Worm (Caenorhabditis elegans) whole organism, L3 larva: ENCODE data around the gene icln-1.

Experiments used
- aly-2 ChIP-seq: fragments of 150-350 bp; optimal IDR thresholded peaks from 2 replicates; lab custom pipeline; 2014; ENCODE audit warnings: missing biosample characterization, missing genetic modification characterization
- elt-2 ChIP-seq: sonication (generic microtip); optimal IDR thresholded peaks from 2 replicates; lab custom pipeline; 2016; ENCODE audit warnings: missing genetic modification reagents, mild to moderate bottlenecking, missing genetic modification characterization, missing compliant biosample characterization
- lin-39 ChIP-seq: fragments of 150-350 bp; optimal IDR thresholded peaks from 2 replicates; lab custom pipeline; 2018; ENCODE audit warnings: missing biosample characterization, missing genetic modification reagents, missing genetic modification characterization
- nhr-23 ChIP-seq: fragments of 150-350 bp; optimal IDR thresholded peaks from 2 replicates; lab custom pipeline; 2014; ENCODE audit warnings: missing biosample characterization, missing genetic modification reagents, missing genetic modification characterization
- nhr-67 ChIP-seq: fragments of 150-350 bp; optimal IDR thresholded peaks from 2 replicates; lab custom pipeline; 2014; ENCODE audit warnings: missing biosample characterization, missing genetic modification characterization
- pqm-1 ChIP-seq: fragments of 150-350 bp; optimal IDR thresholded peaks from 2 replicates; lab custom pipeline; 2017; ENCODE audit warnings: missing biosample characterization, missing genetic modification characterization, inconsistent platforms

- no peak for TF ChIP-seq pqm-1
- no peak for TF ChIP-seq elt-2
- no peak for TF ChIP-seq lin-39
- TF ChIP-seq nhr-67 (tag; lab: Kevin White, UChicago) = no peak
- no peak for TF ChIP-seq aly-2
- no peak for TF ChIP-seq nhr-23 (tag; lab: Kevin White, UChicago)
These were observed 1.5 kb downstream of the icln-1 start, which contains the start of gene lpl-1 for ce11 chrIV:9093932-9094331.
